Fruit fly (Drosophila melanogaster) whole organism: Measurements from ENCODE around the gene CG17292.

ENCODE experiments used
- Dll ChIP-seq: fragments of >200 bp; optimal IDR thresholded peaks from 2 replicates; lab custom pipeline; 2017
- EcR ChIP-seq, 2 experiments: fragments of >200 bp; optimal IDR thresholded peaks; 2 replicates each; lab custom pipeline; 2017; ENCODE audit warnings: missing biosample characterization in 2 of 2, missing genetic modification characterization in 2 of 2, missing genetic modification reagents in 2 of 2
- usp ChIP-seq: fragments of >200 bp; optimal IDR thresholded peaks from 2 replicates; lab custom pipeline; 2017; ENCODE audit warnings: missing biosample characterization, missing genetic modification characterization, mixed read lengths

dm6 chr2L:8394180-8394579 is 23.9 kb downstream of the CG17292 start, which contains the start of gene lectin-29Ca:
- TF ChIP-seq usp, result no peak
- TF ChIP-seq EcR (GFP tag; optimal IDR thresholded peaks at IDR 0.05; lab: Kevin White, UChicago), result no peak
- TF ChIP-seq Dll, result no peak
